Fruit fly (Drosophila melanogaster): ENCODE data around the gene elm.

DNA sequence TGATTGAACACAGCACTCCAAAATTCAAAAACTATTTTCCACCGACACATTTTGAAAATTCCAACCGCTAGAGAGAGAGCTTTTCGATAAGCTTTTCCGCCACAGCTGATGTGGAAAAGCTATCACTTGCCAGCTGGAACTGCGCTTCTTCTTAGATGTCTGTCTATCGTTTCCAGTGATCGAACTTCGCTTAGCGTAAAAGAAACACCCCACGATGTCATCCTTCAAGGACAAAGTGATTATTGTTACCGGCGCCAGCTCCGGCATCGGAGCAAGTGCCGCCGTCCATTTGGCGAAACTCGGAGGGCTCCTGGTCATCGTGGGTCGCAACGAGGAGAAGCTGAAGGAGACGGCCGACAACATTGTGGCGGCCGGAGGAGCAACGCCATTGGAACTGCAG, 22.5 kb downstream of the elm start, which contains the start of gene CG31549:
- TF ChIP-seq pan (optimal IDR thresholded peaks at IDR 0.05) (no peak), CG8478 (optimal IDR thresholded peaks at IDR 0.05) (no peak), Dll (optimal IDR thresholded peaks at IDR 0.05) (no peak)

Data from whole organism.